Fruit fly (Drosophila melanogaster): ENCODE measurements around the gene Srp14.

dm6 chr3R:20549855-20550603, 29.9 kb upstream of the Srp14 start:
- TF ChIP-seq CG8478 (optimal IDR thresholded peaks at IDR 0.05) (no peak), CTCF (optimal IDR thresholded peaks at IDR 0.05) (no peak)

Data from S2 (cell line).